Worm (Caenorhabditis elegans): ENCODE measurements around the gene spot-1.

spot-1 gene

ce11 chrIII:7277228-7277627, at the start of gene spot-1, which contains the start of gene B0361.11:
Gene spot-1 (minus strand): TSS chrIII:7277274.
Gene B0361.11 (plus strand): TSS chrIII:7277599.
- TF ChIP-seq nhr-76 (tag; optimal IDR thresholded peaks at IDR 0.05): no peak
- TF ChIP-seq nhr-12 (tag; optimal IDR thresholded peaks at IDR 0.05): no peak
- TF ChIP-seq ceh-9 (tag; optimal IDR thresholded peaks at IDR 0.05): no peak
- peak; percentile 14 for TF ChIP-seq egl-5 (tag; optimal IDR thresholded peaks at IDR 0.05)
- TF ChIP-seq nhr-23 (tag; optimal IDR thresholded peaks at IDR 0.05): peak; percentile 79
- no peak for TF ChIP-seq lsy-12 (tag; optimal IDR thresholded peaks at IDR 0.05)
- peak; percentile 15 for TF ChIP-seq elt-2 (tag; optimal IDR thresholded peaks at IDR 0.05)
- TF ChIP-seq ceh-82 (tag; optimal IDR thresholded peaks at IDR 0.05): no peak
- TF ChIP-seq lin-15B (tag; optimal IDR thresholded peaks at IDR 0.05): peak; percentile 72
- no peak for TF ChIP-seq sea-2 (GFP tag; optimal IDR thresholded peaks at IDR 0.05)
- no peak for TF ChIP-seq unc-39 (tag; optimal IDR thresholded peaks at IDR 0.05)
- no peak for TF ChIP-seq nhr-28 (tag; optimal IDR thresholded peaks at IDR 0.05)
- TF ChIP-seq elt-3 (tag; optimal IDR thresholded peaks at IDR 0.05): no peak
- TF ChIP-seq R02D3.7 (tag; optimal IDR thresholded peaks at IDR 0.05): peak; percentile 50
- no peak for TF ChIP-seq elt-1 (tag; optimal IDR thresholded peaks at IDR 0.05)
- TF ChIP-seq ztf-4 (tag; optimal IDR thresholded peaks at IDR 0.05): no peak
- no peak for TF ChIP-seq nhr-237 (tag; optimal IDR thresholded peaks at IDR 0.05)
- peak; percentile 63 for TF ChIP-seq hmg-11 (tag; optimal IDR thresholded peaks at IDR 0.05)
- TF ChIP-seq zag-1 (tag; optimal IDR thresholded peaks at IDR 0.05): no peak
- no peak for TF ChIP-seq fkh-10 (GFP tag; optimal IDR thresholded peaks at IDR 0.05)
- no peak for TF ChIP-seq unc-62 (GFP tag; optimal IDR thresholded peaks at IDR 0.05)
- TF ChIP-seq snpc-4 (tag; optimal IDR thresholded peaks at IDR 0.05): peak; percentile 60
- no peak for TF ChIP-seq pqm-1 (tag; optimal IDR thresholded peaks at IDR 0.05)
- no peak for TF ChIP-seq ztf-11 (tag; optimal IDR thresholded peaks at IDR 0.05)
- peak; percentile 19 for TF ChIP-seq ceh-28 (tag; optimal IDR thresholded peaks at IDR 0.05)
- no peak for TF ChIP-seq mml-1 (tag; optimal IDR thresholded peaks at IDR 0.05)
- TF ChIP-seq tbx-2 (tag; optimal IDR thresholded peaks at IDR 0.05): no peak
- TF ChIP-seq fkh-2 (tag; optimal IDR thresholded peaks at IDR 0.05): no peak
- TF ChIP-seq skn-1 (tag; optimal IDR thresholded peaks at IDR 0.05): peak; percentile 54
- TF ChIP-seq nhr-11 (tag; optimal IDR thresholded peaks at IDR 0.05): no peak
- no peak for TF ChIP-seq ZK546.5 (tag; optimal IDR thresholded peaks at IDR 0.05)
- peak; percentile 64 for TF ChIP-seq nfya-1 (tag; optimal IDR thresholded peaks at IDR 0.05; ENCODE audit: insufficient read depth)
- TF ChIP-seq ceh-16 (tag; optimal IDR thresholded peaks at IDR 0.05): no peak
- no peak for TF ChIP-seq fos-1 (tag; optimal IDR thresholded peaks at IDR 0.05)
- TF ChIP-seq nhr-43 (tag; optimal IDR thresholded peaks at IDR 0.05; ENCODE audit: poor library complexity, severe bottlenecking): peak; percentile 35
- TF ChIP-seq ama-1 (optimal IDR thresholded peaks at IDR 0.05): no peak
- TF ChIP-seq mdl-1 (tag; optimal IDR thresholded peaks at IDR 0.05): no peak
- no peak for TF ChIP-seq eor-1 (tag; optimal IDR thresholded peaks at IDR 0.05)
- no peak for TF ChIP-seq jun-1 (tag; optimal IDR thresholded peaks at IDR 0.05)
- TF ChIP-seq nhr-67 (tag; optimal IDR thresholded peaks at IDR 0.05): no peak
- no peak for TF ChIP-seq egl-27 (tag; optimal IDR thresholded peaks at IDR 0.05)
- no peak for TF ChIP-seq daf-12 (tag; optimal IDR thresholded peaks at IDR 0.05)
- TF ChIP-seq pha-4 (tag; optimal IDR thresholded peaks at IDR 0.05): peak; percentile 81
- no peak for TF ChIP-seq nhr-77 (tag; optimal IDR thresholded peaks at IDR 0.05)
- TF ChIP-seq aly-2 (tag; optimal IDR thresholded peaks at IDR 0.05): no peak
- peak; percentile 13 for TF ChIP-seq nhr-25 (tag; optimal IDR thresholded peaks at IDR 0.05)
- no peak for TF ChIP-seq lin-39 (tag; optimal IDR thresholded peaks at IDR 0.05)

ce11 chrIII:7323331-7323730, 46.3 kb upstream of the spot-1 start:
- TF ChIP-seq pqm-1 (tag; optimal IDR thresholded peaks at IDR 0.05): peak; percentile 1
- TF ChIP-seq elt-2 (tag; optimal IDR thresholded peaks at IDR 0.05): peak; percentile 69
- no peak for TF ChIP-seq aly-2 (tag; optimal IDR thresholded peaks at IDR 0.05)
- no peak for TF ChIP-seq nhr-43 (tag; optimal IDR thresholded peaks at IDR 0.05; ENCODE audit: poor library complexity, severe bottlenecking)
- TF ChIP-seq nhr-12 (tag; optimal IDR thresholded peaks at IDR 0.05): no peak

All from whole organism, L3 larva.